Worm (Caenorhabditis elegans): ENCODE data around the gene mua-3.

ce11 chrIII:10218587-10218986, 58.1 kb downstream of the mua-3 start, which contains the start of the genes rde-4 and cox-14:
- TF ChIP-seq ref-1 (GFP tag; conservative IDR thresholded peaks at IDR 0.05) (no peak), med-1 (GFP tag; optimal IDR thresholded peaks at IDR 0.05; ENCODE audit: insufficient read depth) (no peak)

All from whole organism, midembryonic.